Fruit fly (Drosophila melanogaster) whole organism, embryonic: Measurements from ENCODE around the gene CG12511.
A peak's percentile ranks its signal among the peaks of the same experiment; 100 is the strongest.

ENCODE experiments used
- Blimp-1 ChIP-seq: fragments of 200-800 bp; sonication (Bioruptor generic); optimal IDR thresholded peaks from 3 replicates; lab custom pipeline; 2018; ENCODE audit warnings: missing biosample characterization, missing genetic modification characterization, mild to moderate bottlenecking, moderate library complexity, missing genetic modification reagents
- CG10209 ChIP-seq: fragments of 200-800 bp; sonication (Bioruptor generic); optimal IDR thresholded peaks from 3 replicates; lab custom pipeline; 2017; ENCODE audit warnings: missing biosample characterization, mild to moderate bottlenecking, missing genetic modification characterization, missing genetic modification reagents
- CG10274 ChIP-seq: fragments of 200-800 bp; sonication (Bioruptor generic); optimal IDR thresholded peaks from 3 replicates; lab custom pipeline; 2017; ENCODE audit warnings: missing biosample characterization, mild to moderate bottlenecking, missing genetic modification characterization
- CG12744 ChIP-seq: fragments of 200-800 bp; sonication (Bioruptor generic); optimal IDR thresholded peaks from 2 replicates; lab custom pipeline; 2016; ENCODE audit warnings: missing biosample characterization, missing genetic modification characterization
- CG15514 ChIP-seq: fragments of 200-800 bp; sonication (Bioruptor generic); optimal IDR thresholded peaks from 3 replicates; lab custom pipeline; 2017; ENCODE audit warnings: missing biosample characterization, missing genetic modification characterization, mild to moderate bottlenecking, moderate library complexity, missing genetic modification reagents
- CG1647 ChIP-seq: fragments of 200-800 bp; sonication (Bioruptor generic); optimal IDR thresholded peaks from 3 replicates; lab custom pipeline; 2016; ENCODE audit warnings: missing biosample characterization, missing genetic modification characterization
- CG16815 ChIP-seq: fragments of 200-800 bp; sonication (Bioruptor generic); optimal IDR thresholded peaks from 3 replicates; lab custom pipeline; 2017; ENCODE audit warnings: missing biosample characterization, mild to moderate bottlenecking, missing genetic modification characterization
- CG17385 ChIP-seq: fragments of 200-800 bp; sonication (Bioruptor generic); optimal IDR thresholded peaks from 3 replicates; lab custom pipeline; 2018; ENCODE audit warnings: missing biosample characterization, mild to moderate bottlenecking, missing genetic modification characterization
- CG17912 ChIP-seq: fragments of 200-800 bp; sonication (Bioruptor generic); optimal IDR thresholded peaks from 2 replicates; lab custom pipeline; 2018; ENCODE audit warnings: missing biosample characterization, mild to moderate bottlenecking, missing genetic modification characterization
- CG2129 ChIP-seq: fragments of 200-800 bp; sonication (Bioruptor generic); IDR thresholded peaks from 2 replicates; pipeline ENCODE4 v1.3.6; 2022; ENCODE audit warnings: missing biosample characterization, missing genetic modification characterization; ENCODE audit not compliant: partially characterized antibody
- CG2199 ChIP-seq: fragments of 200-800 bp; sonication (Bioruptor generic); IDR thresholded peaks from 3 replicates; pipeline ENCODE4 v1.3.6; 2022; ENCODE audit warnings: missing biosample characterization, missing genetic modification characterization
- CG33557 ChIP-seq: fragments of 200-800 bp; sonication (Bioruptor generic); optimal IDR thresholded peaks from 2 replicates; lab custom pipeline; 2019; ENCODE audit warnings: missing biosample characterization, mild to moderate bottlenecking, missing genetic modification characterization, moderate library complexity
- CG7963 ChIP-seq: fragments of 200-800 bp; sonication (Bioruptor generic); IDR thresholded peaks from 3 replicates; pipeline ENCODE4 v1.3.6; 2022; ENCODE audit warnings: missing biosample characterization, missing genetic modification characterization; ENCODE audit not compliant: partially characterized antibody
- Camta ChIP-seq: fragments of 200-800 bp; sonication (Bioruptor generic); optimal IDR thresholded peaks from 2 replicates; lab custom pipeline; 2016; ENCODE audit warnings: missing biosample characterization, missing genetic modification characterization
- Deaf1 ChIP-seq: fragments of 200-800 bp; optimal IDR thresholded peaks from 3 replicates; lab custom pipeline; 2019; ENCODE audit warnings: missing biosample characterization, mild to moderate bottlenecking, missing genetic modification characterization, moderate library complexity
- Dip2 ChIP-seq: fragments of 200-800 bp; sonication (Bioruptor generic); IDR thresholded peaks from 2 replicates; pipeline ENCODE4 v1.3.6; 2022; ENCODE audit warnings: missing biosample characterization, missing genetic modification characterization
- Dip3 ChIP-seq: fragments of 200-800 bp; sonication (Bioruptor generic); optimal IDR thresholded peaks from 3 replicates; lab custom pipeline; 2016; ENCODE audit warnings: missing biosample characterization, missing genetic modification characterization
- E2f2 ChIP-seq: fragments of 200-800 bp; sonication (Bioruptor generic); IDR thresholded peaks from 2 replicates; pipeline ENCODE4 v1.3.6; 2022; ENCODE audit warnings: missing biosample characterization, missing genetic modification characterization
- Elba2 ChIP-seq: fragments of 200-800 bp; sonication (Bioruptor generic); optimal IDR thresholded peaks from 3 replicates; lab custom pipeline; 2016; ENCODE audit warnings: missing biosample characterization, missing genetic modification characterization
- Fer3 ChIP-seq: fragments of 200-800 bp; sonication (Bioruptor generic); optimal IDR thresholded peaks from 2 replicates; lab custom pipeline; 2018; ENCODE audit warnings: missing biosample characterization, mild to moderate bottlenecking, missing genetic modification characterization, moderate library complexity
- HmgD ChIP-seq: fragments of 200-800 bp; sonication (Bioruptor generic); optimal IDR thresholded peaks from 3 replicates; lab custom pipeline; 2016; ENCODE audit warnings: missing biosample characterization, missing genetic modification characterization
- Max ChIP-seq: fragments of 200-800 bp; sonication (Bioruptor generic); optimal IDR thresholded peaks from 2 replicates; lab custom pipeline; 2016; ENCODE audit warnings: missing biosample characterization, mild to moderate bottlenecking, missing genetic modification characterization
- NC2β ChIP-seq: fragments of 200-800 bp; sonication (Bioruptor generic); optimal IDR thresholded peaks from 2 replicates; lab custom pipeline; 2016; ENCODE audit warnings: missing biosample characterization, missing genetic modification characterization
- NFAT ChIP-seq: fragments of 200-800 bp; sonication (Bioruptor generic); IDR thresholded peaks from 2 replicates; pipeline ENCODE4 v1.3.6; 2022; ENCODE audit warnings: missing biosample characterization, missing genetic modification characterization
- Opbp ChIP-seq: fragments of 200-800 bp; sonication (Bioruptor generic); IDR thresholded peaks from 3 replicates; pipeline ENCODE4 v1.3.6; 2022; ENCODE audit warnings: missing biosample characterization, missing genetic modification characterization; ENCODE audit not compliant: partially characterized antibody
- Sox102F ChIP-seq: fragments of 200-800 bp; sonication (Bioruptor generic); optimal IDR thresholded peaks from 2 replicates; lab custom pipeline; 2018; ENCODE audit warnings: missing biosample characterization, mild to moderate bottlenecking, missing genetic modification characterization, moderate library complexity
- Sry-δ ChIP-seq: fragments of 200-800 bp; sonication (Bioruptor generic); optimal IDR thresholded peaks from 2 replicates; lab custom pipeline; 2016; ENCODE audit warnings: missing biosample characterization, missing genetic modification characterization
- Tbp ChIP-seq: fragments of >200 bp; optimal IDR thresholded peaks from 2 replicates; lab custom pipeline; 2018; ENCODE audit warnings: missing biosample characterization, missing genetic modification characterization
- ara ChIP-seq: fragments of 200-800 bp; sonication (Bioruptor generic); IDR thresholded peaks from 2 replicates; pipeline ENCODE4 v1.3.6; 2022; ENCODE audit warnings: missing biosample characterization, missing genetic modification characterization
- az2 ChIP-seq: fragments of 200-800 bp; sonication (Bioruptor generic); optimal IDR thresholded peaks from 3 replicates; lab custom pipeline; 2016; ENCODE audit warnings: missing biosample characterization, missing genetic modification characterization
- ci ChIP-seq: fragments of 200-800 bp; sonication (Bioruptor generic); IDR thresholded peaks from 3 replicates; pipeline ENCODE4 v1.3.6; 2022; ENCODE audit warnings: missing biosample characterization, missing genetic modification characterization
- crp ChIP-seq, 2 experiments: fragments of 200-800 bp; sonication (Bioruptor generic); optimal IDR thresholded peaks; 2 replicates in 1 of 2; 3 replicates in 1 of 2; lab custom pipeline; 2017; ENCODE audit warnings: missing biosample characterization in 2 of 2, missing genetic modification characterization in 2 of 2, mild to moderate bottlenecking in 1 of 2, moderate library complexity in 1 of 2
- dati ChIP-seq: fragments of 200-800 bp; sonication (Bioruptor generic); IDR thresholded peaks from 2 replicates; pipeline ENCODE4 v1.3.6; 2022; ENCODE audit warnings: missing biosample characterization, missing genetic modification characterization
- dysf ChIP-seq: fragments of 200-800 bp; sonication (Bioruptor generic); IDR thresholded peaks from 3 replicates; pipeline ENCODE4 v1.3.6; 2022; ENCODE audit warnings: missing biosample characterization, missing genetic modification characterization
- ewg ChIP-seq: fragments of 200-800 bp; sonication (Bioruptor generic); optimal IDR thresholded peaks from 3 replicates; lab custom pipeline; 2017; ENCODE audit warnings: mild to moderate bottlenecking, missing biosample characterization, missing genetic modification reagents, missing genetic modification characterization
- jigr1 ChIP-seq: fragments of 200-800 bp; sonication (Bioruptor generic); IDR thresholded peaks from 3 replicates; pipeline ENCODE4 v1.3.6; 2022; ENCODE audit warnings: missing biosample characterization, missing genetic modification characterization
- lov ChIP-seq, 2 experiments: fragments of 200-800 bp in 1 of 2; fragments of >200 bp in 1 of 2; sonication (Bioruptor generic) in 1 of 2; IDR thresholded peaks in 1 of 2; optimal IDR thresholded peaks in 1 of 2; 2 replicates in 1 of 2; 3 replicates in 1 of 2; pipeline versions ENCODE4 v1.3.6 to Lab custom; 2017 to 2022; ENCODE audit warnings: missing biosample characterization in 1 of 2, missing genetic modification characterization in 1 of 2
- luna ChIP-seq: fragments of 200-800 bp; sonication (Bioruptor generic); optimal IDR thresholded peaks from 2 replicates; lab custom pipeline; 2016; ENCODE audit warnings: missing biosample characterization, missing genetic modification characterization
- nerfin-2 ChIP-seq: fragments of 200-800 bp; sonication (Bioruptor generic); IDR thresholded peaks from 2 replicates; pipeline ENCODE4 v1.3.6; 2022; ENCODE audit warnings: missing biosample characterization, missing genetic modification characterization; ENCODE audit not compliant: partially characterized antibody
- pan ChIP-seq, 4 experiments: fragments of >200 bp in 3 of 4; fragments of 200-800 bp in 1 of 4; sonication (Bioruptor generic) in 1 of 4; optimal IDR thresholded peaks in 3 of 4; IDR thresholded peaks in 1 of 4; 2 replicates each; pipeline versions ENCODE4 v1.3.6 to Lab custom; 2017 to 2022; ENCODE audit warnings: missing biosample characterization in 2 of 4, missing genetic modification characterization in 2 of 4, mixed read lengths in 1 of 4
- pfk ChIP-seq: fragments of 200-800 bp; sonication (Bioruptor generic); optimal IDR thresholded peaks from 2 replicates; lab custom pipeline; 2018; ENCODE audit warnings: missing biosample characterization, mild to moderate bottlenecking, missing genetic modification characterization, moderate library complexity
- psq ChIP-seq: fragments of 200-800 bp; sonication (Bioruptor generic); optimal IDR thresholded peaks from 2 replicates; lab custom pipeline; 2017; ENCODE audit warnings: missing biosample characterization, missing genetic modification characterization
- sens ChIP-seq: fragments of 200-800 bp; sonication (Bioruptor generic); peaks from one replicate; lab custom pipeline; 2016; ENCODE audit warnings: missing biosample characterization, missing genetic modification characterization
- sim ChIP-seq: fragments of 200-800 bp; sonication (Bioruptor generic); IDR thresholded peaks from 2 replicates; pipeline ENCODE4 v1.3.6; 2022; ENCODE audit warnings: missing biosample characterization, missing genetic modification characterization
- tll ChIP-seq, 2 experiments: fragments of 200-800 bp in 1 of 2; fragments of >200 bp in 1 of 2; sonication (Bioruptor generic) in 1 of 2; optimal IDR thresholded peaks; 2 replicates each; lab custom pipeline; 2017 to 2019; ENCODE audit warnings: missing biosample characterization in 2 of 2, missing genetic modification characterization in 2 of 2, mild to moderate bottlenecking in 1 of 2, moderate library complexity in 1 of 2
- tna ChIP-seq: fragments of 200-800 bp; sonication (Bioruptor generic); IDR thresholded peaks from 2 replicates; pipeline ENCODE4 v1.3.6; 2022; ENCODE audit warnings: missing biosample characterization, missing genetic modification characterization; ENCODE audit not compliant: partially characterized antibody
- trh ChIP-seq: fragments of 200-800 bp; sonication (Bioruptor generic); optimal IDR thresholded peaks from 2 replicates; lab custom pipeline; 2016; ENCODE audit warnings: missing biosample characterization, missing genetic modification characterization
- vfl ChIP-seq: fragments of 200-800 bp; sonication (Bioruptor generic); optimal IDR thresholded peaks from 2 replicates; lab custom pipeline; 2016; ENCODE audit warnings: missing biosample characterization, missing genetic modification characterization
- wor ChIP-seq: fragments of 200-800 bp; sonication (Bioruptor generic); IDR thresholded peaks from 2 replicates; pipeline ENCODE4 v1.3.6; 2022; ENCODE audit warnings: missing biosample characterization, missing genetic modification characterization

Gene CG12511

DNA sequence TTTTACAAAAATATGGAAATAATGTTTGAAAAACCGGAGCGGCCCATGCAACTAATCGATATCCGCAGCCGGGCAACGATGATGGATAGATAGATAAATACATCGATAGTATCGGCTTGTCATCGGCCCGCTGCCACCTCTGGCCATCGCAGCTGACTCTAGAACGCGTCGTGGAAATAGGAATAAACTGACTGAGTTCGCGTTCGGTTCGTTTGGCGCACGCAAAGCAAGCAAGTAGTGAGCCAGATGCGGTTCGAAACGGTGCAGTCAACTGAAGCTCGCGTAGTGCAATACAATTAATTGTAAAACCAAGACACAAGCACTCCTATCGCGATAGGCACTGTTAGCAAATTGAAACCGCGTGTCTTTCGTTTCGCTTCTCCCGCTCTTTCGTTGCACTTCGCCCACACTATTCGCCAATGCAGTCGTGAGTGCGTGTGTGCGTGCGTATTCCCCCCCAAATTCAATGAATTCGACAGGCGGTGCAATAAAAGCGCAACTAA lies 46.2 kb downstream of the CG12511 start, which contains the start of gene CG11030 (continued):
- no peak for TF ChIP-seq CG17912 (GFP tag; lab: Kevin White, UChicago)
- TF ChIP-seq trh (GFP tag; lab: Kevin White, UChicago): no peak
- peak; percentile 92 for TF ChIP-seq Sry-δ (GFP tag; lab: Kevin White, UChicago)
- 0 out of 3 replicates have a peak, but pooled peaks have one; percentile 37 for TF ChIP-seq ci (GFP tag; lab: Robert Waterston, UW)
- no peak for TF ChIP-seq HmgD (GFP tag; lab: Kevin White, UChicago)
- TF ChIP-seq CG12744 (GFP tag; lab: Kevin White, UChicago): no peak
- TF ChIP-seq az2 (GFP tag; lab: Kevin White, UChicago): no peak
- no peak for TF ChIP-seq CG1647
- peak; percentile 27 to 87 for TF ChIP-seq crp (GFP tag; optimal IDR thresholded peaks at IDR 0.05; lab: Kevin White, UChicago)
- no peak for TF ChIP-seq lov (optimal IDR thresholded peaks at IDR 0.05; lab: Kevin White, UChicago)
- no peak for TF ChIP-seq lov (GFP tag; IDR thresholded peaks at IDR 0.05; lab: Robert Waterston, UW)
- no peak for TF ChIP-seq pan (optimal IDR thresholded peaks at IDR 0.05; lab: Kevin White, UChicago)
- no peak for TF ChIP-seq pan (GFP tag; optimal IDR thresholded peaks at IDR 0.05 in 1 of 2, IDR thresholded peaks at IDR 0.05 in 1 of 2)
- TF ChIP-seq dati (GFP tag; lab: Robert Waterston, UW): no peak
- no peak for TF ChIP-seq tll (GFP tag; optimal IDR thresholded peaks at IDR 0.05; lab: Kevin White, UChicago)
- TF ChIP-seq Blimp-1 (GFP tag; lab: Kevin White, UChicago): no peak
- peak; percentile 48 for TF ChIP-seq psq (GFP tag; lab: Kevin White, UChicago)
- TF ChIP-seq CG7963 (GFP tag; lab: Robert Waterston, UW): peak; percentile 100
- TF ChIP-seq ewg (GFP tag; lab: Kevin White, UChicago): no peak
- TF ChIP-seq Sox102F: no peak
- peak; percentile 13 for TF ChIP-seq Fer3 (tag; lab: Kevin White, UChicago)
- no peak for TF ChIP-seq sim (GFP tag; lab: Robert Waterston, UW)
- TF ChIP-seq ara (GFP tag; lab: Robert Waterston, UW): no peak
- no peak for TF ChIP-seq Tbp (GFP tag; lab: Kevin White, UChicago)
- TF ChIP-seq nerfin-2 (GFP tag; lab: Robert Waterston, UW): peak; percentile 98
- peak; percentile 65; the same call in 1 of the 2 replicates for TF ChIP-seq NFAT (GFP tag; lab: Robert Waterston, UW)
- TF ChIP-seq vfl: no peak
- TF ChIP-seq dysf: no peak
- TF ChIP-seq Opbp: peak; percentile 99
- TF ChIP-seq CG17385: no peak
- peak; percentile 81 for TF ChIP-seq sens (GFP tag; lab: Kevin White, UChicago)
- TF ChIP-seq jigr1 (GFP tag; lab: Robert Waterston, UW): no peak
- peak; percentile 81 for TF ChIP-seq E2f2
- TF ChIP-seq tna (GFP tag; lab: Robert Waterston, UW): peak; percentile 98
- no peak for TF ChIP-seq CG10209
- TF ChIP-seq NC2β (GFP tag; lab: Kevin White, UChicago): no peak
- no peak for TF ChIP-seq Dip2 (GFP tag; lab: Robert Waterston, UW)
- no peak for TF ChIP-seq CG10274 (GFP tag; lab: Kevin White, UChicago)
- TF ChIP-seq Camta (GFP tag; lab: Kevin White, UChicago): no peak
- no peak for TF ChIP-seq Dip3 (GFP tag; lab: Kevin White, UChicago)
- peak; percentile 25 for TF ChIP-seq Elba2 (GFP tag; lab: Kevin White, UChicago)
- TF ChIP-seq CG16815 (GFP tag; lab: Kevin White, UChicago): no peak
- no peak for TF ChIP-seq CG2199
- peak; percentile 65 for TF ChIP-seq CG15514
- peak; percentile 62 for TF ChIP-seq Max (GFP tag; lab: Kevin White, UChicago)
- no peak for TF ChIP-seq pfk (GFP tag; lab: Kevin White, UChicago)
- TF ChIP-seq CG2129 (GFP tag; lab: Robert Waterston, UW): peak; percentile 96
- peak; percentile 59 for TF ChIP-seq Deaf1 (tag; lab: Kevin White, UChicago)
- no peak for TF ChIP-seq CG33557 (GFP tag; lab: Kevin White, UChicago)
- no peak for TF ChIP-seq wor (GFP tag; lab: Robert Waterston, UW)
- TF ChIP-seq luna (GFP tag; lab: Kevin White, UChicago): no peak
